Worm (Caenorhabditis elegans) whole organism, L4 larva: ENCODE data around the gene F55G7.4.

Experiments
- F37D6.2 ChIP-seq: sonication (generic microtip); optimal IDR thresholded peaks from 2 replicates; lab custom pipeline; 2016; ENCODE audit warnings: mild to moderate bottlenecking, missing genetic modification characterization, missing compliant biosample characterization
- F49E8.2 ChIP-seq: sonication (generic microtip); optimal IDR thresholded peaks from 2 replicates; lab custom pipeline; 2016; ENCODE audit warnings: missing compliant biosample characterization, mild to moderate bottlenecking, missing genetic modification characterization, borderline replicate concordance
- R02D3.7 ChIP-seq: fragments of 150-350 bp; sonication (generic microtip); optimal IDR thresholded peaks from 3 replicates; lab custom pipeline; 2014; ENCODE audit warnings: missing biosample characterization, missing genetic modification characterization
- Y48G9A.11 ChIP-seq: fragments of 200-800 bp; sonication (Bioruptor generic); IDR thresholded peaks from 2 replicates; pipeline ENCODE4 v1.3.6; 2022; ENCODE audit warnings: missing genetic modification reagents, missing genetic modification characterization, missing compliant biosample characterization
- ZK546.5 ChIP-seq, 2 experiments: sonication (generic microtip); optimal IDR thresholded peaks; 2 replicates each; lab custom pipeline; 2017; ENCODE audit warnings: missing biosample characterization in 2 of 2, missing genetic modification characterization in 2 of 2
- aha-1 ChIP-seq: fragments of 150-350 bp; peaks from one replicate; lab custom pipeline; 2014; ENCODE audit warnings: missing biosample characterization, missing genetic modification characterization
- ceh-20 ChIP-seq: fragments of 200-800 bp; sonication (Bioruptor generic); IDR thresholded peaks from 2 replicates; pipeline ENCODE4 v1.3.6; 2022; ENCODE audit warnings: missing genetic modification reagents, missing genetic modification characterization, missing compliant biosample characterization
- ceh-28 ChIP-seq: fragments of 150-350 bp; optimal IDR thresholded peaks from 2 replicates; lab custom pipeline; 2014; ENCODE audit warnings: missing biosample characterization, missing genetic modification reagents, missing genetic modification characterization
- ceh-44 ChIP-seq: fragments of 200-800 bp; sonication (Bioruptor generic); IDR thresholded peaks from 2 replicates; pipeline ENCODE4 v1.3.6; 2022; ENCODE audit warnings: missing genetic modification reagents, missing genetic modification characterization, missing compliant biosample characterization
- ces-1 ChIP-seq: fragments of 150-350 bp; sonication (generic microtip); optimal IDR thresholded peaks from 4 replicates; lab custom pipeline; 2014; ENCODE audit warnings: missing biosample characterization, missing genetic modification reagents, missing genetic modification characterization
- cey-2 ChIP-seq: sonication (generic microtip); optimal IDR thresholded peaks from 3 replicates; lab custom pipeline; 2017; ENCODE audit warnings: missing genetic modification characterization, mild to moderate bottlenecking, missing compliant biosample characterization, antibody characterized with exemption, borderline replicate concordance; ENCODE audit not compliant: insufficient read depth
- ctbp-1 ChIP-seq: fragments of 200-800 bp; sonication (Bioruptor generic); IDR thresholded peaks from 2 replicates; pipeline ENCODE4 v1.3.6; 2022; ENCODE audit warnings: missing genetic modification reagents, missing genetic modification characterization, missing compliant biosample characterization
- daf-19 ChIP-seq: fragments of 200-800 bp; sonication (Bioruptor generic); conservative IDR thresholded peaks from 2 replicates; pipeline ENCODE4 v1.3.6; 2022; ENCODE audit warnings: missing genetic modification characterization, missing compliant biosample characterization
- dmd-6 ChIP-seq: fragments of 200-800 bp; sonication (Bioruptor generic); IDR thresholded peaks from 2 replicates; pipeline ENCODE4 v1.3.6; 2022; ENCODE audit warnings: missing genetic modification reagents, missing genetic modification characterization, missing compliant biosample characterization
- egl-43 ChIP-seq: fragments of 200-800 bp; sonication (Bioruptor generic); IDR thresholded peaks from 2 replicates; pipeline ENCODE4 v1.3.6; 2022; ENCODE audit warnings: missing genetic modification reagents, missing genetic modification characterization, missing compliant biosample characterization
- hlh-30 ChIP-seq: sonication (generic microtip); optimal IDR thresholded peaks from 2 replicates; lab custom pipeline; 2017; ENCODE audit warnings: antibody characterized with exemption, mild to moderate bottlenecking, missing genetic modification characterization, missing compliant biosample characterization; ENCODE audit not compliant: insufficient read depth
- lim-7 ChIP-seq: fragments of 200-800 bp; sonication (Bioruptor generic); IDR thresholded peaks from 2 replicates; pipeline ENCODE4 v1.3.6; 2022; ENCODE audit warnings: missing genetic modification characterization, missing compliant biosample characterization
- lin-13 ChIP-seq: fragments of 150-350 bp; optimal IDR thresholded peaks from 2 replicates; lab custom pipeline; 2014; ENCODE audit warnings: missing biosample characterization, missing genetic modification reagents, missing genetic modification characterization
- lin-15B ChIP-seq: fragments of 150-350 bp; sonication (generic microtip); optimal IDR thresholded peaks from 3 replicates; lab custom pipeline; 2014; ENCODE audit warnings: missing biosample characterization, missing genetic modification characterization
- lin-39 ChIP-seq: fragments of 150-350 bp; optimal IDR thresholded peaks from 2 replicates; lab custom pipeline; 2014; ENCODE audit warnings: missing biosample characterization, missing genetic modification reagents, missing genetic modification characterization
- lsy-2 ChIP-seq, 2 experiments: fragments of 150-350 bp in 1 of 2; sonication (generic microtip) in 1 of 2; optimal IDR thresholded peaks; 2 replicates each; lab custom pipeline; 2014 to 2017; ENCODE audit warnings: missing biosample characterization in 2 of 2, missing genetic modification characterization in 2 of 2
- madf-9 ChIP-seq: fragments of 200-800 bp; sonication (Bioruptor generic); conservative IDR thresholded peaks from 2 replicates; pipeline ENCODE4 v1.3.6; 2022; ENCODE audit warnings: missing genetic modification reagents, missing genetic modification characterization, missing compliant biosample characterization
- mdl-1 ChIP-seq, 2 experiments: fragments of 150-350 bp in 1 of 2; sonication (generic microtip) in 1 of 2; optimal IDR thresholded peaks; 2 replicates each; lab custom pipeline; 2014 to 2017; ENCODE audit warnings: missing biosample characterization in 2 of 2, missing genetic modification characterization in 2 of 2
- mdt-29 ChIP-seq: fragments of 200-800 bp; sonication (Bioruptor generic); IDR thresholded peaks from 2 replicates; pipeline ENCODE4 v1.3.6; 2022; ENCODE audit warnings: missing genetic modification reagents, missing genetic modification characterization, missing compliant biosample characterization
- nhr-102 ChIP-seq: sonication (generic microtip); optimal IDR thresholded peaks from 2 replicates; lab custom pipeline; 2016; ENCODE audit warnings: mild to moderate bottlenecking, missing genetic modification characterization, moderate library complexity, missing compliant biosample characterization
- nhr-41 ChIP-seq: fragments of 200-800 bp; sonication (Bioruptor generic); IDR thresholded peaks from 2 replicates; pipeline ENCODE4 v1.3.6; 2022; ENCODE audit warnings: missing genetic modification reagents, missing genetic modification characterization, missing compliant biosample characterization
- nhr-48 ChIP-seq: sonication (generic microtip); optimal IDR thresholded peaks from 2 replicates; lab custom pipeline; 2016; ENCODE audit warnings: mild to moderate bottlenecking, missing genetic modification characterization, missing compliant biosample characterization
- nhr-76 ChIP-seq: fragments of 150-350 bp; optimal IDR thresholded peaks from 2 replicates; lab custom pipeline; 2014; ENCODE audit warnings: missing biosample characterization, missing genetic modification characterization
- php-3 ChIP-seq: fragments of 200-800 bp; sonication (Bioruptor generic); IDR thresholded peaks from 2 replicates; pipeline ENCODE4 v1.3.6; 2022; ENCODE audit warnings: missing genetic modification reagents, missing genetic modification characterization, missing compliant biosample characterization
- spr-3 ChIP-seq: fragments of 200-800 bp; sonication (Bioruptor generic); optimal IDR thresholded peaks from 2 replicates; lab custom pipeline; 2018; ENCODE audit warnings: mild to moderate bottlenecking, missing genetic modification characterization, missing compliant biosample characterization
- tra-1 ChIP-seq: fragments of 200-800 bp; sonication (Bioruptor generic); IDR thresholded peaks from 2 replicates; pipeline ENCODE4 v1.3.6; 2022; ENCODE audit warnings: missing genetic modification reagents, missing genetic modification characterization, missing compliant biosample characterization
- unc-130 ChIP-seq: sonication (generic microtip); optimal IDR thresholded peaks from 2 replicates; lab custom pipeline; 2016; ENCODE audit warnings: missing genetic modification reagents, missing genetic modification characterization, missing compliant biosample characterization
- unc-62 ChIP-seq, 3 experiments: fragments of 150-350 bp in 1 of 3; sonication (generic microtip); optimal IDR thresholded peaks in 2 of 3; peaks in 1 of 3; 1 replicate in 1 of 3; 2 replicates in 2 of 3; lab custom pipeline; 2014 to 2017; ENCODE audit warnings: missing biosample characterization in 3 of 3, missing genetic modification characterization in 3 of 3, missing genetic modification reagents in 3 of 3, missing genotype in 1 of 3
- zag-1 ChIP-seq: fragments of 150-350 bp; optimal IDR thresholded peaks from 2 replicates; lab custom pipeline; 2014; ENCODE audit warnings: missing biosample characterization, missing genetic modification characterization
- ztf-11 ChIP-seq: fragments of 150-350 bp; optimal IDR thresholded peaks from 2 replicates; lab custom pipeline; 2014; ENCODE audit warnings: missing biosample characterization, missing genetic modification characterization

The F55G7.4 gene

ce11 chrX:11885577-11885976 lies 42.1 kb upstream of the F55G7.4 start, which contains the start of gene Y62H9A.7:
Y62H9A.7 (minus strand) TSS chrX:11885677.
- TF ChIP-seq mdt-29 (GFP tag; lab: Robert Waterston, UW): no peak
- TF ChIP-seq zag-1 (tag; lab: Kevin White, UChicago): no peak
- no peak for TF ChIP-seq tra-1 (GFP tag; lab: Robert Waterston, UW)
- no peak for TF ChIP-seq F37D6.2 (tag; lab: Kevin White, UChicago)
- no peak for TF ChIP-seq ceh-20 (GFP tag; lab: Robert Waterston, UW)
- no peak for TF ChIP-seq Y48G9A.11 (GFP tag; lab: Robert Waterston, UW)
- TF ChIP-seq lin-13: no peak
- TF ChIP-seq lin-15B (tag; lab: Kevin White, UChicago): no peak
- no peak for TF ChIP-seq ceh-28 (tag; lab: Kevin White, UChicago)
- TF ChIP-seq mdl-1 (tag; optimal IDR thresholded peaks at IDR 0.05; lab: Kevin White, UChicago): no peak
- no peak for TF ChIP-seq lim-7 (GFP tag; lab: Robert Waterston, UW)

- TF ChIP-seq lin-39 (tag; lab: Kevin White, UChicago) (no peak), unc-130 (GFP tag; lab: Kevin White, UChicago) (no peak), R02D3.7 (no peak), php-3 (GFP tag; lab: Robert Waterston, UW) (no peak), nhr-41 (GFP tag; lab: Robert Waterston, UW) (no peak)
These were observed 35.4 kb upstream of the F55G7.4 start, which contains the start of gene Y62H9A.8 for ce11 chrX:11892328-11892727. Y62H9A.8 (minus strand) TSS chrX:11892428.

ce11 chrX:11896708-11897107 lies 31.0 kb upstream of the F55G7.4 start:
- TF ChIP-seq lsy-2 (tag; optimal IDR thresholded peaks at IDR 0.05; lab: Kevin White, UChicago): no peak
- TF ChIP-seq aha-1 (tag; lab: Kevin White, UChicago): peak; percentile 93
- TF ChIP-seq, all 104 proteins: peak for 1

ce11 chrX:11898040-11898439 lies 29.6 kb upstream of the F55G7.4 start, which contains the start of gene Y62H9A.9:
Y62H9A.9 (minus strand) TSS chrX:11898140.
- TF ChIP-seq Y48G9A.11 (GFP tag; lab: Robert Waterston, UW) (no peak), ztf-11 (tag; lab: Kevin White, UChicago) (no peak), egl-43 (GFP tag; lab: Robert Waterston, UW) (no peak), daf-19 (GFP tag; lab: Robert Waterston, UW) (no peak), lim-7 (GFP tag; lab: Robert Waterston, UW) (no peak), ctbp-1 (GFP tag; lab: Robert Waterston, UW) (no peak), ZK546.5 (tag; optimal IDR thresholded peaks at IDR 0.05; lab: Kevin White, UChicago) (no peak), dmd-6 (no peak), hlh-30 (tag; lab: Kevin White, UChicago) (no peak), cey-2 (tag; lab: Kevin White, UChicago) (no peak), spr-3 (GFP tag; lab: Kevin White, UChicago) (no peak), nhr-102 (tag; lab: Kevin White, UChicago) (no peak), unc-62 (GFP tag; optimal IDR thresholded peaks at IDR 0.05 in 1 of 2; lab: Kevin White, UChicago) (no peak), unc-62 (tag; optimal IDR thresholded peaks at IDR 0.05; lab: Kevin White, UChicago) (no peak), ces-1 (GFP tag; lab: Kevin White, UChicago) (no peak), F49E8.2 (no peak), nhr-41 (GFP tag; lab: Robert Waterston, UW) (no peak), nhr-48 (tag; lab: Kevin White, UChicago) (no peak), nhr-76 (no peak), ceh-44 (GFP tag; lab: Robert Waterston, UW) (no peak), madf-9 (GFP tag; lab: Robert Waterston, UW) (no peak)
